Worm (Caenorhabditis elegans) whole organism, L3 larva: Measurements from ENCODE around the gene cyp-35A1.
A peak's percentile ranks its signal among the peaks of the same experiment; 100 is the strongest.

ENCODE experiments used
- R02D3.7 ChIP-seq: fragments of 150-350 bp; optimal IDR thresholded peaks from 2 replicates; lab custom pipeline; 2014; ENCODE audit warnings: missing biosample characterization, missing genetic modification characterization
- ZK546.5 ChIP-seq: sonication (generic microtip); optimal IDR thresholded peaks from 2 replicates; lab custom pipeline; 2017; ENCODE audit warnings: missing biosample characterization, missing genetic modification characterization
- ceh-16 ChIP-seq: sonication (generic microtip); optimal IDR thresholded peaks from 2 replicates; lab custom pipeline; 2017; ENCODE audit warnings: missing biosample characterization, missing genetic modification characterization
- ceh-28 ChIP-seq: fragments of 150-350 bp; optimal IDR thresholded peaks from 2 replicates; lab custom pipeline; 2014; ENCODE audit warnings: missing biosample characterization, missing genetic modification reagents, missing genetic modification characterization
- ceh-82 ChIP-seq: fragments of 150-350 bp; optimal IDR thresholded peaks from 2 replicates; lab custom pipeline; 2014; ENCODE audit warnings: missing biosample characterization, missing genetic modification characterization
- ceh-9 ChIP-seq: sonication (generic microtip); optimal IDR thresholded peaks from 2 replicates; lab custom pipeline; 2018; ENCODE audit warnings: missing biosample characterization, missing genetic modification characterization
- daf-12 ChIP-seq: fragments of 150-350 bp; optimal IDR thresholded peaks from 2 replicates; lab custom pipeline; 2014; ENCODE audit warnings: missing biosample characterization, missing genetic modification reagents, missing genetic modification characterization
- egl-27 ChIP-seq: sonication (generic microtip); optimal IDR thresholded peaks from 4 replicates; lab custom pipeline; 2017; ENCODE audit warnings: missing biosample characterization, missing genetic modification reagents, missing genetic modification characterization
- egl-5 ChIP-seq: fragments of 150-350 bp; optimal IDR thresholded peaks from 2 replicates; lab custom pipeline; 2017; ENCODE audit warnings: missing biosample characterization, missing genetic modification reagents, missing genetic modification characterization, inconsistent platforms
- elt-2 ChIP-seq: sonication (generic microtip); optimal IDR thresholded peaks from 2 replicates; lab custom pipeline; 2016; ENCODE audit warnings: missing genetic modification reagents, mild to moderate bottlenecking, missing genetic modification characterization, missing compliant biosample characterization
- elt-3 ChIP-seq, 3 experiments: fragments of 150-350 bp in 1 of 3; sonication (generic microtip) in 2 of 3; optimal IDR thresholded peaks; 2 replicates in 2 of 3; 4 replicates in 1 of 3; lab custom pipeline; 2014 to 2017; ENCODE audit warnings: missing biosample characterization in 3 of 3, missing genetic modification characterization in 3 of 3
- fkh-10 ChIP-seq: sonication (generic microtip); optimal IDR thresholded peaks from 2 replicates; lab custom pipeline; 2017; ENCODE audit warnings: missing biosample characterization, missing genetic modification reagents, missing genetic modification characterization
- fkh-2 ChIP-seq: fragments of 150-350 bp; optimal IDR thresholded peaks from 2 replicates; lab custom pipeline; 2014; ENCODE audit warnings: missing biosample characterization, missing genetic modification reagents, missing genetic modification characterization
- fos-1 ChIP-seq: fragments of 150-350 bp; optimal IDR thresholded peaks from 2 replicates; lab custom pipeline; 2014; ENCODE audit warnings: missing biosample characterization, missing genetic modification characterization
- hmg-11 ChIP-seq: sonication (generic microtip); optimal IDR thresholded peaks from 2 replicates; lab custom pipeline; 2016; ENCODE audit warnings: missing genetic modification characterization, missing compliant biosample characterization
- jun-1 ChIP-seq: fragments of 150-350 bp; optimal IDR thresholded peaks from 2 replicates; lab custom pipeline; 2014; ENCODE audit warnings: missing biosample characterization, missing genetic modification reagents, missing genetic modification characterization
- lsy-12 ChIP-seq: sonication (generic microtip); optimal IDR thresholded peaks from 2 replicates; lab custom pipeline; 2016; ENCODE audit warnings: mild to moderate bottlenecking, missing genetic modification characterization, missing compliant biosample characterization
- nfya-1 ChIP-seq: sonication (generic microtip); optimal IDR thresholded peaks from 2 replicates; lab custom pipeline; 2017; ENCODE audit warnings: missing genetic modification characterization, mild to moderate bottlenecking, missing compliant biosample characterization, antibody characterized with exemption, moderate library complexity; ENCODE audit not compliant: insufficient read depth
- nhr-11 ChIP-seq: fragments of 150-350 bp; optimal IDR thresholded peaks from 2 replicates; lab custom pipeline; 2014; ENCODE audit warnings: missing biosample characterization, missing genetic modification characterization
- nhr-237 ChIP-seq: fragments of 150-350 bp; optimal IDR thresholded peaks from 2 replicates; lab custom pipeline; 2014; ENCODE audit warnings: missing biosample characterization, missing genetic modification characterization
- nhr-25 ChIP-seq: sonication (generic microtip); optimal IDR thresholded peaks from 2 replicates; lab custom pipeline; 2017; ENCODE audit warnings: missing biosample characterization, missing genetic modification characterization
- nhr-67 ChIP-seq: fragments of 150-350 bp; optimal IDR thresholded peaks from 2 replicates; lab custom pipeline; 2014; ENCODE audit warnings: missing biosample characterization, missing genetic modification characterization
- nhr-76 ChIP-seq: fragments of 150-350 bp; sonication (generic microtip); optimal IDR thresholded peaks from 5 replicates; lab custom pipeline; 2014; ENCODE audit warnings: missing biosample characterization, missing genetic modification characterization
- nhr-77 ChIP-seq: fragments of 150-350 bp; optimal IDR thresholded peaks from 2 replicates; lab custom pipeline; 2014; ENCODE audit warnings: missing biosample characterization, missing genetic modification characterization
- pha-4 ChIP-seq: fragments of 150-350 bp; optimal IDR thresholded peaks from 2 replicates; lab custom pipeline; 2014; ENCODE audit warnings: missing biosample characterization, missing genetic modification reagents, missing genetic modification characterization
- pqm-1 ChIP-seq: fragments of 150-350 bp; optimal IDR thresholded peaks from 2 replicates; lab custom pipeline; 2017; ENCODE audit warnings: missing biosample characterization, missing genetic modification characterization, inconsistent platforms
- tbx-2 ChIP-seq: sonication (generic microtip); optimal IDR thresholded peaks from 2 replicates; lab custom pipeline; 2016; ENCODE audit warnings: mild to moderate bottlenecking, missing genetic modification characterization, missing compliant biosample characterization
- unc-39 ChIP-seq: sonication (generic microtip); optimal IDR thresholded peaks from 4 replicates; lab custom pipeline; 2017; ENCODE audit warnings: missing biosample characterization, missing genetic modification characterization
- unc-62 ChIP-seq: fragments of 150-350 bp; sonication (generic microtip); optimal IDR thresholded peaks from 4 replicates; lab custom pipeline; 2014; ENCODE audit warnings: missing biosample characterization, missing genetic modification reagents, missing genetic modification characterization
- ztf-4 ChIP-seq: fragments of 150-350 bp; optimal IDR thresholded peaks from 2 replicates; lab custom pipeline; 2014; ENCODE audit warnings: missing biosample characterization, missing genetic modification characterization

cyp-35A1 gene

ce11 chrV:7389771-7390170 lies 28.2 kb upstream of the cyp-35A1 start, which contains the start of gene C02H6.1:
Gene C02H6.1 (minus strand): TSS chrV:7389871.
- TF ChIP-seq pha-4 (tag; lab: Kevin White, UChicago) (no peak), unc-62 (GFP tag; lab: Kevin White, UChicago) (no peak), ceh-16 (tag; lab: Kevin White, UChicago) (no peak), elt-2 (no peak), daf-12 (no peak), unc-39 (tag; lab: Kevin White, UChicago) (no peak), ztf-4 (no peak), nhr-76 (tag; lab: Kevin White, UChicago) (no peak), jun-1 (tag; lab: Kevin White, UChicago) (no peak), lsy-12 (no peak), nhr-67 (tag; lab: Kevin White, UChicago) (no peak), pqm-1 (tag; lab: Kevin White, UChicago) (no peak), hmg-11 (no peak), nhr-77 (tag; lab: Kevin White, UChicago) (no peak), R02D3.7 (tag; lab: Kevin White, UChicago) (no peak), elt-3 (tag; optimal IDR thresholded peaks at IDR 0.05; lab: Kevin White, UChicago) (no peak)

ce11 chrV:7387755-7388154 lies 26.2 kb upstream of the cyp-35A1 start, which contains the start of gene C02H6.3:
Gene C02H6.3 (minus strand): TSS chrV:7387855.
- TF ChIP-seq fos-1 (tag; lab: Kevin White, UChicago): no peak

ce11 chrV:7386052-7386573 lies 24.5 kb upstream of the cyp-35A1 start, which contains the start of gene srp-6:
Gene srp-6 (minus strand): TSS chrV:7386102.
- TF ChIP-seq pha-4 (tag; lab: Kevin White, UChicago) (peak; percentile 1), nhr-77 (tag; lab: Kevin White, UChicago) (no peak), pqm-1 (tag; lab: Kevin White, UChicago) (no peak), nfya-1 (tag; lab: Kevin White, UChicago) (no peak)
- TF ChIP-seq, all 47 proteins: peak for 1

ce11 chrV:7381008-7381407 lies 19.4 kb upstream of the cyp-35A1 start, which contains the start of gene C03G6.17:
Gene C03G6.17 (minus strand): TSS chrV:7381108.
- TF ChIP-seq egl-27 (tag; lab: Kevin White, UChicago) (no peak), fkh-10 (no peak), nhr-11 (tag; lab: Kevin White, UChicago) (no peak), lsy-12 (no peak), tbx-2 (tag; lab: Kevin White, UChicago) (no peak), hmg-11 (no peak), jun-1 (tag; lab: Kevin White, UChicago) (no peak), unc-39 (tag; lab: Kevin White, UChicago) (no peak), ZK546.5 (tag; lab: Kevin White, UChicago) (no peak), nhr-237 (tag; lab: Kevin White, UChicago) (no peak), nhr-76 (tag; lab: Kevin White, UChicago) (no peak), pqm-1 (tag; lab: Kevin White, UChicago) (no peak), unc-62 (GFP tag; lab: Kevin White, UChicago) (no peak), pha-4 (tag; lab: Kevin White, UChicago) (no peak), fkh-2 (tag; lab: Kevin White, UChicago) (no peak), elt-2 (no peak), ceh-82 (tag; lab: Kevin White, UChicago) (no peak)
- TF ChIP-seq, all 47 proteins: peak for 0

ce11 chrV:7379384-7379783 lies 17.8 kb upstream of the cyp-35A1 start, which contains the start of gene srsx-24:
Gene srsx-24 (minus strand): TSS chrV:7379484.
- TF ChIP-seq ceh-16 (tag; lab: Kevin White, UChicago) (no peak), daf-12 (no peak), ceh-9 (no peak), nhr-77 (tag; lab: Kevin White, UChicago) (no peak), nhr-25 (no peak), fkh-2 (tag; lab: Kevin White, UChicago) (no peak), pha-4 (tag; lab: Kevin White, UChicago) (no peak), egl-5 (tag; lab: Kevin White, UChicago) (no peak), ceh-28 (tag; lab: Kevin White, UChicago) (no peak), fkh-10 (no peak), unc-39 (tag; lab: Kevin White, UChicago) (no peak), hmg-11 (no peak), pqm-1 (tag; lab: Kevin White, UChicago) (no peak)
- TF ChIP-seq, all 47 proteins: peak for 0
